Worm (Caenorhabditis elegans) whole organism, midembryonic: ENCODE measurements around the gene taf-7.2.

Source experiments
- cog-1 ChIP-seq: sonication (generic microtip); optimal IDR thresholded peaks from 2 replicates; lab custom pipeline; 2016; ENCODE audit warnings: missing genetic modification characterization, missing compliant biosample characterization
- flt-1 ChIP-seq: fragments of 200-800 bp; sonication (Bioruptor generic); IDR thresholded peaks from 2 replicates; pipeline ENCODE4 v1.3.6; 2022; ENCODE audit warnings: missing genetic modification characterization, missing compliant biosample characterization
- ref-1 ChIP-seq: fragments of 200-800 bp; sonication (Bioruptor generic); conservative IDR thresholded peaks from 2 replicates; pipeline ENCODE4 v1.3.6; 2022; ENCODE audit warnings: missing genetic modification reagents, missing genetic modification characterization, missing compliant biosample characterization
- ztf-29 ChIP-seq: fragments of 200-800 bp; sonication (Bioruptor generic); IDR thresholded peaks from 2 replicates; pipeline ENCODE4 v1.3.6; 2022; ENCODE audit warnings: missing genetic modification reagents, missing genetic modification characterization, missing compliant biosample characterization

DNA sequence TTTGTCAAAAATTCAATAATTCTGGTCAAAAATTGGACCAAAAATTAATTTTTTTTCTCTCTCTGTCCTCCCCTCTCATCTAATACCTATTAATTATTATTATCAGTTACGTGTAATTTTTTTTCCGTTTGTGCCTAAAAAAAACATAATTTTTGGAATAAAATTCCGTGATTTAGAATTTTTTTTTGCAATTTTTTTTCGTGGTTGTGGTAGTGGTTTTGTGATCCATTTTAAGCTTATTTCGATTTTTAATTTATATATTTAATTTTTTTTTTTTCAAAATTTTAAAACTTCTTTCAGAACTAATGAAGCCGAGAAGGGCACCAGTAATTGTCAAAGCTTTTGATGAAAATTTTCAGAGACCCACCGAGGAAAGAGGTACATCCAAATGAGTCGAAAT lies 26.0 kb upstream of the taf-7.2 start, which contains the start of gene sas-1:
- TF ChIP-seq ref-1 (no peak), flt-1 (no peak), ztf-29 (no peak), cog-1 (tag; lab: Kevin White, UChicago) (no peak)
